Fruit fly (Drosophila melanogaster) whole organism, embryonic: ENCODE measurements around the gene Apt1.

Experiments used
- BEAF-32 ChIP-seq: fragments of 200-800 bp; sonication (Bioruptor generic); optimal IDR thresholded peaks from 3 replicates; lab custom pipeline; 2017; ENCODE audit warnings: missing biosample characterization, missing genetic modification characterization, mild to moderate bottlenecking, moderate library complexity, missing genetic modification reagents
- CG1024 ChIP-seq: fragments of 200-800 bp; sonication (Bioruptor generic); IDR thresholded peaks from 2 replicates; pipeline ENCODE4 v1.3.6; 2022; ENCODE audit warnings: missing biosample characterization, missing genetic modification characterization
- CG11456 ChIP-seq: fragments of 200-800 bp; sonication (Bioruptor generic); IDR thresholded peaks from 3 replicates; pipeline ENCODE4 v1.3.6; 2022; ENCODE audit warnings: missing biosample characterization, missing genetic modification characterization
- CG11695 ChIP-seq: fragments of 200-800 bp; sonication (Bioruptor generic); IDR thresholded peaks from 3 replicates; pipeline ENCODE4 v1.3.6; 2022; ENCODE audit warnings: missing biosample characterization, missing genetic modification characterization
- CG12219 ChIP-seq: fragments of 200-800 bp; sonication (Bioruptor generic); optimal IDR thresholded peaks from 3 replicates; lab custom pipeline; 2018; ENCODE audit warnings: missing biosample characterization, mild to moderate bottlenecking, missing genetic modification characterization
- CG12299 ChIP-seq: fragments of 200-800 bp; sonication (Bioruptor generic); optimal IDR thresholded peaks from 2 replicates; lab custom pipeline; 2018; ENCODE audit warnings: missing biosample characterization, mild to moderate bottlenecking, missing genetic modification characterization
- CG1233 ChIP-seq: fragments of 200-800 bp; sonication (Bioruptor generic); optimal IDR thresholded peaks from 4 replicates; lab custom pipeline; 2018; ENCODE audit warnings: missing biosample characterization, mild to moderate bottlenecking, missing genetic modification characterization
- CG12942 ChIP-seq: fragments of 200-800 bp; sonication (Bioruptor generic); optimal IDR thresholded peaks from 3 replicates; lab custom pipeline; 2016; ENCODE audit warnings: missing biosample characterization, missing genetic modification characterization
- CG13287 ChIP-seq: fragments of 200-800 bp; sonication (Bioruptor generic); IDR thresholded peaks from 2 replicates; pipeline ENCODE4 v1.3.6; 2022; ENCODE audit warnings: missing biosample characterization, missing genetic modification characterization; ENCODE audit not compliant: partially characterized antibody
- CG14050 ChIP-seq: fragments of 200-800 bp; sonication (Bioruptor generic); IDR thresholded peaks from 3 replicates; pipeline ENCODE4 v1.3.6; 2022; ENCODE audit warnings: missing biosample characterization, missing genetic modification characterization
- CG17802 ChIP-seq: fragments of 200-800 bp; sonication (Bioruptor generic); optimal IDR thresholded peaks from 2 replicates; lab custom pipeline; 2018; ENCODE audit warnings: missing biosample characterization, mild to moderate bottlenecking, missing genetic modification characterization, moderate library complexity
- CG18011 ChIP-seq: fragments of 200-800 bp; sonication (Bioruptor generic); optimal IDR thresholded peaks from 2 replicates; lab custom pipeline; 2017; ENCODE audit warnings: missing biosample characterization, missing genetic modification characterization, mild to moderate bottlenecking, moderate library complexity, missing genotype
- CG1832 ChIP-seq: fragments of 200-800 bp; sonication (Bioruptor generic); optimal IDR thresholded peaks from 2 replicates; lab custom pipeline; 2017; ENCODE audit warnings: missing biosample characterization, mild to moderate bottlenecking, missing genetic modification characterization, inconsistent platforms
- CG2678 ChIP-seq: fragments of 200-800 bp; sonication (Bioruptor generic); optimal IDR thresholded peaks from 3 replicates; lab custom pipeline; 2019; ENCODE audit warnings: missing biosample characterization, mild to moderate bottlenecking, missing genetic modification characterization, moderate library complexity
- CG6683 ChIP-seq: fragments of 200-800 bp; sonication (Bioruptor generic); optimal IDR thresholded peaks from 2 replicates; lab custom pipeline; 2017; ENCODE audit warnings: missing biosample characterization, mild to moderate bottlenecking, missing genetic modification characterization, missing genetic modification reagents
- CG7357 ChIP-seq: fragments of 200-800 bp; sonication (Bioruptor generic); IDR thresholded peaks from 3 replicates; pipeline ENCODE4 v1.3.6; 2022; ENCODE audit warnings: missing biosample characterization, missing genetic modification characterization
- CG9215 ChIP-seq: fragments of 200-800 bp; sonication (Bioruptor generic); IDR thresholded peaks from 2 replicates; pipeline ENCODE4 v1.3.6; 2022; ENCODE audit warnings: missing biosample characterization, missing genetic modification characterization
- CG9727 ChIP-seq: fragments of 200-800 bp; sonication (Bioruptor generic); optimal IDR thresholded peaks from 3 replicates; lab custom pipeline; 2017; ENCODE audit warnings: missing biosample characterization, mild to moderate bottlenecking, missing genetic modification characterization
- CG9817 ChIP-seq: fragments of 200-800 bp; sonication (Bioruptor generic); optimal IDR thresholded peaks from 2 replicates; lab custom pipeline; 2018; ENCODE audit warnings: missing biosample characterization, mild to moderate bottlenecking, missing genetic modification characterization, moderate library complexity
- D19A ChIP-seq: fragments of 200-800 bp; optimal IDR thresholded peaks from 3 replicates; lab custom pipeline; 2019; ENCODE audit warnings: missing biosample characterization, mild to moderate bottlenecking, missing genetic modification characterization, moderate library complexity
- Doc2 ChIP-seq: fragments of 200-800 bp; sonication (Bioruptor generic); IDR thresholded peaks from 2 replicates; pipeline ENCODE4 v1.3.6; 2022; ENCODE audit warnings: missing biosample characterization, missing genetic modification characterization
- Dp ChIP-seq: fragments of 200-800 bp; sonication (Bioruptor generic); optimal IDR thresholded peaks from 2 replicates; lab custom pipeline; 2018; ENCODE audit warnings: missing biosample characterization, mild to moderate bottlenecking, missing genetic modification characterization, moderate library complexity
- Ets65A ChIP-seq: fragments of 200-800 bp; sonication (Bioruptor generic); peaks from one replicate; lab custom pipeline; 2016; ENCODE audit warnings: missing biosample characterization, missing genetic modification characterization
- GATAe ChIP-seq: fragments of 200-800 bp; sonication (Bioruptor generic); conservative IDR thresholded peaks from 2 replicates; pipeline ENCODE4 v1.3.6; 2022; ENCODE audit warnings: missing biosample characterization, missing genetic modification characterization
- H2.0 ChIP-seq: fragments of 200-800 bp; sonication (Bioruptor generic); IDR thresholded peaks from 2 replicates; pipeline ENCODE4 v1.3.6; 2022; ENCODE audit warnings: missing biosample characterization, missing genetic modification characterization
- Hmr ChIP-seq: fragments of 200-800 bp; sonication (Bioruptor generic); optimal IDR thresholded peaks from 3 replicates; lab custom pipeline; 2017; ENCODE audit warnings: mild to moderate bottlenecking, missing biosample characterization, missing genetic modification reagents, missing genetic modification characterization
- Lim3 ChIP-seq: fragments of 200-800 bp; sonication (Bioruptor generic); IDR thresholded peaks from 2 replicates; pipeline ENCODE4 v1.3.6; 2022; ENCODE audit warnings: missing biosample characterization, missing genetic modification characterization
- MBD-R2 ChIP-seq: fragments of 200-800 bp; sonication (Bioruptor generic); IDR thresholded peaks from 2 replicates; pipeline ENCODE4 v1.3.6; 2022; ENCODE audit warnings: missing biosample characterization, missing genetic modification characterization
- Rx ChIP-seq: fragments of 200-800 bp; sonication (Bioruptor generic); IDR thresholded peaks from 2 replicates; pipeline ENCODE4 v1.3.6; 2022; ENCODE audit warnings: missing biosample characterization, missing genetic modification characterization
- TFAM ChIP-seq: fragments of 200-800 bp; sonication (Bioruptor generic); optimal IDR thresholded peaks from 2 replicates; lab custom pipeline; 2017; ENCODE audit warnings: missing biosample characterization, missing genetic modification characterization, inconsistent platforms
- Xbp1 ChIP-seq: fragments of 200-800 bp; sonication (Bioruptor generic); optimal IDR thresholded peaks from 3 replicates; lab custom pipeline; 2016; ENCODE audit warnings: missing biosample characterization, mild to moderate bottlenecking, missing genetic modification characterization
- abd-A ChIP-seq: fragments of 200-800 bp; sonication (Bioruptor generic); optimal IDR thresholded peaks from 3 replicates; lab custom pipeline; 2019; ENCODE audit warnings: missing biosample characterization, mild to moderate bottlenecking, missing genetic modification characterization, moderate library complexity
- al ChIP-seq: fragments of 200-800 bp; sonication (Bioruptor generic); IDR thresholded peaks from 2 replicates; pipeline ENCODE4 v1.3.6; 2022; ENCODE audit warnings: missing biosample characterization, missing genetic modification characterization
- chif ChIP-seq, 2 experiments: fragments of 200-800 bp; sonication (Bioruptor generic); optimal IDR thresholded peaks; 3 replicates each; lab custom pipeline; 2016; ENCODE audit warnings: missing biosample characterization in 2 of 2, missing genetic modification characterization in 2 of 2
- crp ChIP-seq, 2 experiments: fragments of 200-800 bp; sonication (Bioruptor generic); optimal IDR thresholded peaks; 2 replicates in 1 of 2; 3 replicates in 1 of 2; lab custom pipeline; 2017; ENCODE audit warnings: missing biosample characterization in 2 of 2, missing genetic modification characterization in 2 of 2, mild to moderate bottlenecking in 1 of 2, moderate library complexity in 1 of 2
- hb ChIP-seq: fragments of 200-800 bp; sonication (Bioruptor generic); IDR thresholded peaks from 3 replicates; pipeline ENCODE4 v1.3.6; 2022; ENCODE audit warnings: missing biosample characterization, missing genetic modification characterization; ENCODE audit not compliant: partially characterized antibody
- jigr1 ChIP-seq: fragments of 200-800 bp; sonication (Bioruptor generic); IDR thresholded peaks from 3 replicates; pipeline ENCODE4 v1.3.6; 2022; ENCODE audit warnings: missing biosample characterization, missing genetic modification characterization
- ken ChIP-seq: fragments of 200-800 bp; sonication (Bioruptor generic); IDR thresholded peaks from 3 replicates; pipeline ENCODE4 v1.3.6; 2022; ENCODE audit warnings: missing biosample characterization, missing genetic modification characterization
- lola ChIP-seq, 3 experiments: fragments of >200 bp in 2 of 3; fragments of 200-800 bp in 1 of 3; sonication (Bioruptor generic) in 1 of 3; optimal IDR thresholded peaks; 2 replicates each; lab custom pipeline; 2017 to 2019; ENCODE audit warnings: missing biosample characterization in 3 of 3, missing genetic modification characterization in 3 of 3, mild to moderate bottlenecking in 1 of 3, moderate library complexity in 1 of 3
- luna ChIP-seq: fragments of 200-800 bp; sonication (Bioruptor generic); optimal IDR thresholded peaks from 2 replicates; lab custom pipeline; 2016; ENCODE audit warnings: missing biosample characterization, missing genetic modification characterization
- nerfin-1 ChIP-seq: fragments of 200-800 bp; sonication (Bioruptor generic); optimal IDR thresholded peaks from 3 replicates; lab custom pipeline; 2019; ENCODE audit warnings: missing biosample characterization, mild to moderate bottlenecking, missing genetic modification characterization, moderate library complexity
- pb ChIP-seq: fragments of 200-800 bp; sonication (Bioruptor generic); optimal IDR thresholded peaks from 3 replicates; lab custom pipeline; 2016; ENCODE audit warnings: missing biosample characterization, missing genetic modification characterization
- pzg ChIP-seq: fragments of 200-800 bp; sonication (Bioruptor generic); optimal IDR thresholded peaks from 3 replicates; lab custom pipeline; 2018; ENCODE audit warnings: missing biosample characterization, mild to moderate bottlenecking, missing genetic modification characterization, moderate library complexity
- schlank ChIP-seq: fragments of 200-800 bp; sonication (Bioruptor generic); optimal IDR thresholded peaks from 2 replicates; lab custom pipeline; 2018; ENCODE audit warnings: missing biosample characterization, mild to moderate bottlenecking, missing genetic modification characterization
- ssp ChIP-seq: fragments of 200-800 bp; sonication (Bioruptor generic); IDR thresholded peaks from 2 replicates; pipeline ENCODE4 v1.3.6; 2022; ENCODE audit warnings: missing biosample characterization, missing genetic modification characterization
- stc ChIP-seq: fragments of 200-800 bp; sonication (Bioruptor generic); IDR thresholded peaks from 2 replicates; pipeline ENCODE4 v1.3.6; 2022; ENCODE audit warnings: missing biosample characterization, missing genetic modification characterization
- tgo ChIP-seq: fragments of 200-800 bp; sonication (Bioruptor generic); IDR thresholded peaks from 3 replicates; pipeline ENCODE4 v1.3.6; 2022; ENCODE audit warnings: missing biosample characterization, missing genetic modification characterization
- unc-4 ChIP-seq: fragments of 200-800 bp; sonication (Bioruptor generic); IDR thresholded peaks from 2 replicates; pipeline ENCODE4 v1.3.6; 2022; ENCODE audit warnings: missing biosample characterization, missing genetic modification characterization; ENCODE audit not compliant: partially characterized antibody
- vvl ChIP-seq: fragments of 200-800 bp; sonication (Bioruptor generic); IDR thresholded peaks from 2 replicates; pipeline ENCODE4 v1.3.6; 2022; ENCODE audit warnings: missing biosample characterization, missing genetic modification characterization
- zfh1 ChIP-seq: fragments of 200-800 bp; sonication (Bioruptor generic); IDR thresholded peaks from 3 replicates; pipeline ENCODE4 v1.3.6; 2022; ENCODE audit warnings: missing biosample characterization, missing genetic modification characterization

The Apt1 gene

dm6 chr3L:11609153-11609809, 18.6 kb upstream of the Apt1 start, which contains the start of gene Duba (continued):
- TF ChIP-seq CG12219 (GFP tag; lab: Kevin White, UChicago), result no peak
- no peak for TF ChIP-seq Rx (GFP tag; lab: Robert Waterston, UW)
- TF ChIP-seq zfh1 (GFP tag; lab: Robert Waterston, UW), result no peak
- TF ChIP-seq ssp (GFP tag; lab: Robert Waterston, UW), result peak; percentile 95
- TF ChIP-seq CG7357 (GFP tag; lab: Robert Waterston, UW), result peak; percentile 84
- no peak for TF ChIP-seq stc (GFP tag; lab: Robert Waterston, UW)
- no peak for TF ChIP-seq CG11456 (GFP tag; lab: Robert Waterston, UW)
- no peak for TF ChIP-seq CG2678
- TF ChIP-seq tgo (GFP tag; lab: Robert Waterston, UW), result no peak
- no peak for TF ChIP-seq CG1233 (GFP tag; lab: Kevin White, UChicago)
- no peak for TF ChIP-seq CG9215
- no peak for TF ChIP-seq CG14050 (GFP tag; lab: Robert Waterston, UW)
- no peak for TF ChIP-seq pb (GFP tag; lab: Kevin White, UChicago)
- peak; percentile 51 for TF ChIP-seq pzg (GFP tag; lab: Kevin White, UChicago)
- no peak for TF ChIP-seq GATAe (GFP tag; lab: Robert Waterston, UW)
- no peak for TF ChIP-seq CG12299 (tag; lab: Kevin White, UChicago)
- TF ChIP-seq CG17802 (tag; lab: Kevin White, UChicago), result peak; percentile 72
- peak; percentile 39 for TF ChIP-seq BEAF-32 (GFP tag; lab: Kevin White, UChicago)
- no peak for TF ChIP-seq CG9727 (GFP tag; lab: Kevin White, UChicago)
- TF ChIP-seq hb (GFP tag; lab: Robert Waterston, UW), result no peak
- TF ChIP-seq lola (GFP tag; optimal IDR thresholded peaks at IDR 0.05; lab: Kevin White, UChicago), result no peak
- TF ChIP-seq ken (GFP tag; lab: Robert Waterston, UW), result no peak
- TF ChIP-seq al (GFP tag; lab: Robert Waterston, UW), result no peak
- no peak for TF ChIP-seq CG9817
- no peak for TF ChIP-seq D19A
- no peak for TF ChIP-seq chif (GFP tag; optimal IDR thresholded peaks at IDR 0.05; lab: Kevin White, UChicago)
- peak; percentile 40 for TF ChIP-seq Ets65A
- no peak for TF ChIP-seq CG6683
- TF ChIP-seq CG18011 (GFP tag; lab: Kevin White, UChicago), result no peak
- peak; percentile 27; the same call in 1 of the 2 replicates for TF ChIP-seq MBD-R2 (GFP tag; lab: Robert Waterston, UW)
- TF ChIP-seq nerfin-1 (tag; lab: Kevin White, UChicago), result no peak
- peak; percentile 59; the same call in 1 of the 2 replicates for TF ChIP-seq CG1024 (GFP tag; lab: Robert Waterston, UW)
- TF ChIP-seq CG11695, result no peak
- no peak for TF ChIP-seq CG1832
- TF ChIP-seq abd-A (tag; lab: Kevin White, UChicago), result no peak
- peak; percentile 15; the same call in 1 of the 2 replicates for TF ChIP-seq CG13287 (GFP tag; lab: Robert Waterston, UW)
- no peak for TF ChIP-seq luna (GFP tag; lab: Kevin White, UChicago)
- no peak for TF ChIP-seq unc-4 (GFP tag; lab: Robert Waterston, UW)
- no peak for TF ChIP-seq Lim3 (GFP tag; lab: Robert Waterston, UW)
- TF ChIP-seq H2.0, result no peak
- peak; percentile 24 for TF ChIP-seq Xbp1 (GFP tag; lab: Kevin White, UChicago)
- no peak for TF ChIP-seq Doc2 (GFP tag; lab: Robert Waterston, UW)
- TF ChIP-seq jigr1 (GFP tag; lab: Robert Waterston, UW), result no peak
- peak; percentile 2 for TF ChIP-seq Hmr
- TF ChIP-seq crp (GFP tag; optimal IDR thresholded peaks at IDR 0.05; lab: Kevin White, UChicago), result peak in 1 of 2 experiments; percentile 23
- no peak for TF ChIP-seq schlank (tag; lab: Kevin White, UChicago)
- TF ChIP-seq Dp, result peak; percentile 1
- no peak for TF ChIP-seq TFAM (GFP tag; lab: Kevin White, UChicago)
- TF ChIP-seq vvl (GFP tag; lab: Robert Waterston, UW), result peak; percentile 41; the same call in 1 of the 2 replicates
- no peak for TF ChIP-seq CG12942 (GFP tag; lab: Kevin White, UChicago)
